Worm (Caenorhabditis elegans) whole organism, late embryonic: ENCODE data around the gene lars-1.

ENCODE experiments used
- F13H6.1 ChIP-seq: sonication (generic microtip); optimal IDR thresholded peaks from 2 replicates; lab custom pipeline; 2016; ENCODE audit warnings: missing genetic modification characterization, missing compliant biosample characterization
- K09A11.1 ChIP-seq: sonication (generic microtip); optimal IDR thresholded peaks from 2 replicates; lab custom pipeline; 2017; ENCODE audit warnings: antibody characterized with exemption, mild to moderate bottlenecking, missing genetic modification characterization, missing compliant biosample characterization; ENCODE audit not compliant: insufficient read depth
- T23F11.4 ChIP-seq: fragments of 200-800 bp; sonication (Bioruptor generic); optimal IDR thresholded peaks from 2 replicates; lab custom pipeline; 2018; ENCODE audit warnings: mild to moderate bottlenecking, missing genetic modification characterization, missing compliant biosample characterization
- Y22D7AL.16 ChIP-seq: sonication (generic microtip); optimal IDR thresholded peaks from 2 replicates; lab custom pipeline; 2016; ENCODE audit warnings: missing genetic modification characterization, missing compliant biosample characterization
- ceh-14 ChIP-seq: sonication (generic microtip); optimal IDR thresholded peaks from 2 replicates; lab custom pipeline; 2016; ENCODE audit warnings: missing genotype, missing genetic modification characterization, missing compliant biosample characterization
- ceh-18 ChIP-seq: sonication (generic microtip); optimal IDR thresholded peaks from 2 replicates; lab custom pipeline; 2016; ENCODE audit warnings: missing genetic modification characterization, missing compliant biosample characterization
- ceh-19 ChIP-seq: fragments of 200-800 bp; sonication (Bioruptor generic); optimal IDR thresholded peaks from 2 replicates; lab custom pipeline; 2018; ENCODE audit warnings: mild to moderate bottlenecking, missing genetic modification characterization, missing compliant biosample characterization
- ceh-24 ChIP-seq: sonication (generic microtip); optimal IDR thresholded peaks from 2 replicates; lab custom pipeline; 2016; ENCODE audit warnings: mild to moderate bottlenecking, missing genetic modification characterization, missing compliant biosample characterization
- ceh-31 ChIP-seq: sonication (generic microtip); optimal IDR thresholded peaks from 2 replicates; lab custom pipeline; 2016; ENCODE audit warnings: missing genetic modification characterization, missing compliant biosample characterization
- ceh-45 ChIP-seq: fragments of 200-800 bp; sonication (Bioruptor generic); IDR thresholded peaks from 2 replicates; pipeline ENCODE4 v1.3.6; 2022; ENCODE audit warnings: missing genetic modification reagents, missing genetic modification characterization, missing compliant biosample characterization
- ceh-48 ChIP-seq: sonication (generic microtip); optimal IDR thresholded peaks from 2 replicates; lab custom pipeline; 2016; ENCODE audit warnings: missing genetic modification characterization, inconsistent platforms, missing compliant biosample characterization
- ceh-9 ChIP-seq: sonication (generic microtip); optimal IDR thresholded peaks from 2 replicates; lab custom pipeline; 2016; ENCODE audit warnings: mild to moderate bottlenecking, missing genetic modification characterization, inconsistent platforms, missing compliant biosample characterization
- dmd-4 ChIP-seq: sonication (generic microtip); optimal IDR thresholded peaks from 2 replicates; lab custom pipeline; 2016; ENCODE audit warnings: borderline replicate concordance, missing genetic modification characterization, missing compliant biosample characterization
- dve-1 ChIP-seq: sonication (generic microtip); optimal IDR thresholded peaks from 2 replicates; lab custom pipeline; 2017; ENCODE audit warnings: antibody characterized with exemption, mild to moderate bottlenecking, missing genetic modification characterization, missing compliant biosample characterization
- elt-4 ChIP-seq: sonication (generic microtip); optimal IDR thresholded peaks from 2 replicates; lab custom pipeline; 2016; ENCODE audit warnings: missing genetic modification characterization, missing compliant biosample characterization
- fkh-10 ChIP-seq: fragments of 150-350 bp; optimal IDR thresholded peaks from 2 replicates; lab custom pipeline; 2014; ENCODE audit warnings: missing biosample characterization, missing genetic modification reagents, missing genetic modification characterization
- hlh-6 ChIP-seq: sonication (generic microtip); optimal IDR thresholded peaks from 2 replicates; lab custom pipeline; 2016; ENCODE audit warnings: missing genotype, missing genetic modification characterization, missing compliant biosample characterization
- lim-6 ChIP-seq: sonication (generic microtip); optimal IDR thresholded peaks from 2 replicates; lab custom pipeline; 2016; ENCODE audit warnings: missing genetic modification characterization, missing compliant biosample characterization
- mec-3 ChIP-seq: sonication (generic microtip); optimal IDR thresholded peaks from 2 replicates; lab custom pipeline; 2016; ENCODE audit warnings: borderline replicate concordance, missing genetic modification characterization, missing compliant biosample characterization
- nfya-1 ChIP-seq: sonication (generic microtip); optimal IDR thresholded peaks from 2 replicates; lab custom pipeline; 2017; ENCODE audit warnings: missing genetic modification characterization, mild to moderate bottlenecking, missing compliant biosample characterization, antibody characterized with exemption, moderate library complexity
- nhr-232 ChIP-seq: sonication (generic microtip); optimal IDR thresholded peaks from 2 replicates; lab custom pipeline; 2016; ENCODE audit warnings: missing genetic modification characterization, missing compliant biosample characterization
- npax-4 ChIP-seq: sonication (generic microtip); optimal IDR thresholded peaks from 2 replicates; lab custom pipeline; 2016; ENCODE audit warnings: missing genetic modification characterization, missing compliant biosample characterization
- pag-3 ChIP-seq: sonication (generic microtip); optimal IDR thresholded peaks from 2 replicates; lab custom pipeline; 2016; ENCODE audit warnings: missing compliant biosample characterization, missing genetic modification characterization, borderline replicate concordance
- pax-1 ChIP-seq: fragments of 150-350 bp; optimal IDR thresholded peaks from 2 replicates; lab custom pipeline; 2014; ENCODE audit warnings: missing biosample characterization, missing genetic modification characterization
- pqm-1 ChIP-seq: sonication (generic microtip); optimal IDR thresholded peaks from 2 replicates; lab custom pipeline; 2016; ENCODE audit warnings: missing genetic modification characterization, missing compliant biosample characterization
- ref-2 ChIP-seq: sonication (generic microtip); optimal IDR thresholded peaks from 2 replicates; lab custom pipeline; 2016; ENCODE audit warnings: missing genetic modification characterization, missing compliant biosample characterization
- rnt-1 ChIP-seq: sonication (generic microtip); optimal IDR thresholded peaks from 2 replicates; lab custom pipeline; 2016; ENCODE audit warnings: missing genetic modification characterization, missing compliant biosample characterization
- sox-4 ChIP-seq: sonication (generic microtip); optimal IDR thresholded peaks from 2 replicates; lab custom pipeline; 2017; ENCODE audit warnings: mild to moderate bottlenecking, missing genetic modification characterization, inconsistent platforms, missing compliant biosample characterization
- syd-9 ChIP-seq: sonication (generic microtip); optimal IDR thresholded peaks from 2 replicates; lab custom pipeline; 2016; ENCODE audit warnings: mild to moderate bottlenecking, missing genetic modification characterization, moderate library complexity, missing compliant biosample characterization
- ttx-3 ChIP-seq: sonication (generic microtip); optimal IDR thresholded peaks from 2 replicates; lab custom pipeline; 2016; ENCODE audit warnings: missing genetic modification reagents, missing genetic modification characterization, missing compliant biosample characterization
- unc-3 ChIP-seq, 2 experiments: fragments of 200-800 bp in 1 of 2; sonication (Bioruptor generic) in 1 of 2; sonication (generic microtip) in 1 of 2; conservative IDR thresholded peaks in 1 of 2; optimal IDR thresholded peaks in 1 of 2; 2 replicates each; pipeline versions ENCODE4 v1.3.6 to Lab custom; 2016 to 2022; ENCODE audit warnings: missing compliant biosample characterization in 2 of 2, missing genetic modification characterization in 2 of 2, missing genetic modification reagents in 1 of 2
- unc-42 ChIP-seq: sonication (generic microtip); optimal IDR thresholded peaks from 2 replicates; lab custom pipeline; 2016; ENCODE audit warnings: missing genotype, missing genetic modification characterization, missing compliant biosample characterization
- unc-55 ChIP-seq: sonication (generic microtip); optimal IDR thresholded peaks from 2 replicates; lab custom pipeline; 2017; ENCODE audit warnings: missing biosample characterization, missing genetic modification reagents, missing genetic modification characterization
- unc-86 ChIP-seq: sonication (generic microtip); optimal IDR thresholded peaks from 2 replicates; lab custom pipeline; 2016; ENCODE audit warnings: missing genetic modification characterization, missing compliant biosample characterization
- zip-5 ChIP-seq: sonication (generic microtip); optimal IDR thresholded peaks from 2 replicates; lab custom pipeline; 2016; ENCODE audit warnings: missing genetic modification characterization, missing compliant biosample characterization
- ztf-16 ChIP-seq: sonication (generic microtip); optimal IDR thresholded peaks from 2 replicates; lab custom pipeline; 2017; ENCODE audit warnings: missing genetic modification characterization, missing compliant biosample characterization

Gene lars-1

DNA sequence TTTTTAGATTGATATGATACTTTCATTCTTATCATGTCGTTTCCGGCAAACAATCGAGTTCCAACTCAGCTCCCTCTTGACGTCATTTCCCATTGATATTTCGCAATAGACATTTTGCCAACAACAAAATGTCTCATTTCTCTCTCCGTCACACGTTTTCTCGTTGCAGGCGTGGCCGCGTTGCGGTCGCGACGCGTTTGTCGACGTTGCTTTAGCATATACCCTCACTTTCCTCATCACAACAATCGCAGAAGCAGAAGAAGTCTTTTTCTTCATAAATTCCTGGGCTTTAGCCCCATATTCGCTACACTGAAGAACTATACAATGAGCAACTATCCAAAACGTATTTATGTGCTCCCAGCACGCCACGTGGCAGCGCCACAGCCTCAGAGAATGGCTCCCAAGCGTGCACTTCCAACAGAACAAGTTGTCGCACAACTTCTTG lies 7.1 kb upstream of the lars-1 start, which contains the start of gene xbp-1 (continued):
- TF ChIP-seq dmd-4: peak; percentile 41
- TF ChIP-seq ref-2 (tag; lab: Kevin White, UChicago): peak; percentile 68
- TF ChIP-seq dve-1: peak; percentile 87
- no peak for TF ChIP-seq npax-4 (tag; lab: Kevin White, UChicago)
- peak; percentile 87 for TF ChIP-seq nfya-1 (tag; lab: Kevin White, UChicago)
- TF ChIP-seq pqm-1 (tag; lab: Kevin White, UChicago): peak; percentile 59
- no peak for TF ChIP-seq pag-3
- no peak for TF ChIP-seq hlh-6 (tag; lab: Kevin White, UChicago)
- no peak for TF ChIP-seq ceh-45
- TF ChIP-seq mec-3: no peak
- no peak for TF ChIP-seq K09A11.1 (tag; lab: Kevin White, UChicago)
- peak; percentile 71 for TF ChIP-seq ceh-18
- TF ChIP-seq sox-4 (tag; lab: Kevin White, UChicago): no peak
- TF ChIP-seq unc-42 (tag; lab: Kevin White, UChicago): peak; percentile 51
- TF ChIP-seq lim-6 (tag; lab: Kevin White, UChicago): no peak

DNA sequence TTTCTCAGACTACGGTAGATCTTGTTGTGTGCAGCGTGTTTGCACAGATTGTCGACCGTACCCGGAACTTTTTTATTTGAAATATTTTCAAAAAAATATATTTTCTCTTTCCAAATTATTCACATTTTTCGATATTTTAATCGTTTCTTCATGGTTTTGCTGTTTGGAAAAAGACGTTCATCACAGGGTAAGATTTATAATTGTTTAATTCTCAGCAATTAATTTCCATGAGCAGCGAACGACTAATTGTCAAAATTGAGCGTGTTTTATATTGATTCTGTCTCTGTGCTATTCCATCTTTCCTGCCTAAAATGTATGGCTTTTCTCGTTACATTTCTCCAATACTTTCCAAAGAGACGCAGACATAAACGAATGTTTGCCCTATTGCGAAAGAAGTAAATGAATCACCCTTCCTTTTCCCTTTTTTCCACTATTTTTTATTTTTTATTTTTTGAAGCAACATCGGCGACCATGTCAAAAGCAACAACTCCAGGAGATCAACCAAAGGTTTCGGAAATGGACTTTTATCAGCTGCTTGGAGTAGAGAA lies 4.6 kb upstream of the lars-1 start, which contains the start of gene dnj-16:
Gene dnj-16, plus strand, starts transcription at position 51 of the 548 bp plus-strand sequence.
- peak; percentile 58 for TF ChIP-seq unc-42 (tag; lab: Kevin White, UChicago)
- peak; percentile 52 for TF ChIP-seq ceh-31 (tag; lab: Kevin White, UChicago)
- peak; percentile 4 for TF ChIP-seq nfya-1 (tag; lab: Kevin White, UChicago)
- no peak for TF ChIP-seq syd-9 (tag; lab: Kevin White, UChicago)
- peak; percentile 26 for TF ChIP-seq unc-55
- TF ChIP-seq npax-4 (tag; lab: Kevin White, UChicago): no peak
- TF ChIP-seq ceh-48 (tag; lab: Kevin White, UChicago): peak; percentile 61
- TF ChIP-seq ceh-24 (tag; lab: Kevin White, UChicago): no peak

DNA sequence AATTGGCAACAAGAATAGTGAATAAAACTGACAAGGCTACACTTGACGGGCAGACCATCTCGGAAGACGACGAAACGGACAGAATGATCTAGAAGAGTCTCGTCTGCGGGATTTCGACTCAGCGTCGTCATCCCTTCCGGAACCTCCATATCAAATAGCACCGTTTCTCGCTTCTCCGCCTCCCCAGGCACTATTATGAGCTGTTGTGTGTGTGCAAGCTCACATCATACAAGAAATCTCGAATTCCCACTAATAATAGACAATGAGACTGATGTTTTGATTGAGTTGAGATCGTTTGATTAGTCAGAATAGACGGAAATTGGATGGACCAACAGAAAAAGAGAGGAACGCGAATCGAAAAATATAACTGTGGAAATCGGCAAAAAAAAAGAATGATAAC lies 3.6 kb upstream of the lars-1 start, which contains the start of gene spp-28:
Gene spp-28, minus strand, starts transcription at position 101 of the 400 bp plus-strand sequence.
- TF ChIP-seq lim-6 (tag; lab: Kevin White, UChicago) (no peak), rnt-1 (tag; lab: Kevin White, UChicago) (no peak), fkh-10 (GFP tag; lab: Kevin White, UChicago) (no peak), Y22D7AL.16 (tag; lab: Kevin White, UChicago) (no peak), ceh-31 (tag; lab: Kevin White, UChicago) (no peak), ceh-9 (tag; lab: Kevin White, UChicago) (no peak), hlh-6 (tag; lab: Kevin White, UChicago) (no peak), ceh-14 (tag; lab: Kevin White, UChicago) (no peak), T23F11.4 (GFP tag; lab: Kevin White, UChicago) (no peak), zip-5 (tag; lab: Kevin White, UChicago) (no peak), F13H6.1 (tag; lab: Kevin White, UChicago) (no peak), elt-4 (tag; lab: Kevin White, UChicago) (no peak), ceh-18 (no peak), ttx-3 (tag; lab: Kevin White, UChicago) (no peak), ceh-19 (GFP tag; lab: Kevin White, UChicago) (no peak), pag-3 (no peak)

DNA sequence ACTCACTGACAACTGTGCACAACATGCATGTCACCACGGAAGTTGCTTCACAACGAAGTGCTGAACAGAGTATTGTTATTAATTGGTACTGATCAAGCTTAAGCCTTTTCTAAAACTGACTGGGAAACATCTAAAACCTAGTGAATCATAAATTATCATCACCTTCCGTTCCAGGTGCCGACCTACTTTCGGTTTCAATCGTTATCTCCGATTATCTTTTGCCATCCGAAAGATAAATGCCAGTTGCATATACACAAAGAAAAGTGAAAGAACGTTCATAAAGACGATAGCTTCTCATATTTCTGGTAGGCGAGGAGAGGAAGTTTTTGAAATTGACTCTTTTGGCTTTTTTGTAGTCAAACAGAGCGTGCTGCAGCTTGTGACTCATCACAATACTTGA lies 3.0 kb upstream of the lars-1 start:
- TF ChIP-seq rnt-1 (tag; lab: Kevin White, UChicago): no peak
- no peak for TF ChIP-seq pax-1 (tag; lab: Kevin White, UChicago)
- no peak for TF ChIP-seq ceh-24 (tag; lab: Kevin White, UChicago)
- TF ChIP-seq elt-4 (tag; lab: Kevin White, UChicago): no peak
- TF ChIP-seq ref-2 (tag; lab: Kevin White, UChicago): no peak
- no peak for TF ChIP-seq unc-86 (tag; lab: Kevin White, UChicago)
- TF ChIP-seq dmd-4: no peak
- no peak for TF ChIP-seq unc-3 (GFP tag; conservative IDR thresholded peaks at IDR 0.05; lab: Robert Waterston, UW)
- no peak for TF ChIP-seq unc-3 (tag; optimal IDR thresholded peaks at IDR 0.05; lab: Kevin White, UChicago)
- TF ChIP-seq zip-5 (tag; lab: Kevin White, UChicago): no peak
- no peak for TF ChIP-seq ztf-16 (tag; lab: Kevin White, UChicago)
- no peak for TF ChIP-seq pqm-1 (tag; lab: Kevin White, UChicago)
- TF ChIP-seq ceh-48 (tag; lab: Kevin White, UChicago): no peak
- TF ChIP-seq nhr-232 (tag; lab: Kevin White, UChicago): no peak
